Worm (Caenorhabditis elegans) whole organism, L4 larva: ENCODE data around the gene fzy-1.

Source experiments
- D1046.2 ChIP-seq: fragments of 200-800 bp; sonication (Bioruptor generic); IDR thresholded peaks from 2 replicates; pipeline ENCODE4 v1.3.6; 2022; ENCODE audit warnings: missing genetic modification characterization, missing compliant biosample characterization
- F44E2.7 ChIP-seq: fragments of 200-800 bp; sonication (Bioruptor generic); IDR thresholded peaks from 2 replicates; pipeline ENCODE4 v2.1.2; 2022; ENCODE audit warnings: missing genetic modification characterization, missing compliant biosample characterization
- F49E8.2 ChIP-seq: sonication (generic microtip); optimal IDR thresholded peaks from 2 replicates; lab custom pipeline; 2016; ENCODE audit warnings: missing compliant biosample characterization, mild to moderate bottlenecking, missing genetic modification characterization, borderline replicate concordance
- T20F7.1 ChIP-seq: fragments of 200-800 bp; sonication (Bioruptor generic); optimal IDR thresholded peaks from 2 replicates; lab custom pipeline; 2018; ENCODE audit warnings: mild to moderate bottlenecking, missing genetic modification characterization, missing compliant biosample characterization
- ama-1 ChIP-seq: fragments of 150-350 bp; optimal IDR thresholded peaks from 2 replicates; lab custom pipeline; 2014; ENCODE audit warnings: inconsistent platforms, mixed read lengths
- arid-1 ChIP-seq: fragments of 200-800 bp; sonication (Bioruptor generic); conservative IDR thresholded peaks from 2 replicates; pipeline ENCODE4 v1.3.6; 2022; ENCODE audit warnings: missing genetic modification reagents, missing genetic modification characterization, missing compliant biosample characterization
- ceh-32 ChIP-seq: sonication (generic microtip); optimal IDR thresholded peaks from 2 replicates; lab custom pipeline; 2016; ENCODE audit warnings: mild to moderate bottlenecking, missing genetic modification characterization, missing compliant biosample characterization; ENCODE audit not compliant: poor library complexity
- ceh-62 ChIP-seq: sonication (generic microtip); optimal IDR thresholded peaks from 2 replicates; lab custom pipeline; 2017; ENCODE audit warnings: missing biosample characterization, missing genetic modification characterization
- ces-1 ChIP-seq: fragments of 150-350 bp; sonication (generic microtip); optimal IDR thresholded peaks from 4 replicates; lab custom pipeline; 2014; ENCODE audit warnings: missing biosample characterization, missing genetic modification reagents, missing genetic modification characterization
- daf-12 ChIP-seq: fragments of 150-350 bp; optimal IDR thresholded peaks from 2 replicates; lab custom pipeline; 2014; ENCODE audit warnings: missing biosample characterization, missing genetic modification reagents, missing genetic modification characterization
- daf-19 ChIP-seq: fragments of 200-800 bp; sonication (Bioruptor generic); conservative IDR thresholded peaks from 2 replicates; pipeline ENCODE4 v1.3.6; 2022; ENCODE audit warnings: missing genetic modification characterization, missing compliant biosample characterization
- egl-43 ChIP-seq: fragments of 200-800 bp; sonication (Bioruptor generic); IDR thresholded peaks from 2 replicates; pipeline ENCODE4 v1.3.6; 2022; ENCODE audit warnings: missing genetic modification reagents, missing genetic modification characterization, missing compliant biosample characterization
- hif-1 ChIP-seq, 2 experiments: sonication (generic microtip); optimal IDR thresholded peaks; 2 replicates each; lab custom pipeline; 2016 to 2017; ENCODE audit warnings: missing compliant biosample characterization in 2 of 2, missing genetic modification characterization in 2 of 2, missing genetic modification reagents in 2 of 2, missing genotype in 2 of 2, mild to moderate bottlenecking in 1 of 2
- hmg-1.1 ChIP-seq: fragments of 200-800 bp; sonication (Bioruptor generic); IDR thresholded peaks from 2 replicates; pipeline ENCODE4 v1.3.6; 2022; ENCODE audit warnings: missing genetic modification reagents, missing genetic modification characterization, missing compliant biosample characterization
- lim-7 ChIP-seq: fragments of 200-800 bp; sonication (Bioruptor generic); IDR thresholded peaks from 2 replicates; pipeline ENCODE4 v1.3.6; 2022; ENCODE audit warnings: missing genetic modification characterization, missing compliant biosample characterization
- lin-1 ChIP-seq: fragments of 200-800 bp; sonication (Bioruptor generic); IDR thresholded peaks from 2 replicates; pipeline ENCODE4 v1.3.6; 2022; ENCODE audit warnings: missing genetic modification reagents, missing genetic modification characterization, missing compliant biosample characterization
- lsy-2 ChIP-seq, 2 experiments: fragments of 150-350 bp in 1 of 2; sonication (generic microtip) in 1 of 2; optimal IDR thresholded peaks; 2 replicates each; lab custom pipeline; 2014 to 2017; ENCODE audit warnings: missing biosample characterization in 2 of 2, missing genetic modification characterization in 2 of 2
- madf-9 ChIP-seq: fragments of 200-800 bp; sonication (Bioruptor generic); conservative IDR thresholded peaks from 2 replicates; pipeline ENCODE4 v1.3.6; 2022; ENCODE audit warnings: missing genetic modification reagents, missing genetic modification characterization, missing compliant biosample characterization
- mdl-1 ChIP-seq, 2 experiments: fragments of 150-350 bp in 1 of 2; sonication (generic microtip) in 1 of 2; optimal IDR thresholded peaks; 2 replicates each; lab custom pipeline; 2014 to 2017; ENCODE audit warnings: missing biosample characterization in 2 of 2, missing genetic modification characterization in 2 of 2
- mes-2 ChIP-seq: sonication (generic microtip); optimal IDR thresholded peaks from 2 replicates; lab custom pipeline; 2016; ENCODE audit warnings: missing genotype, mild to moderate bottlenecking, missing genetic modification characterization, missing compliant biosample characterization; ENCODE audit not compliant: poor library complexity, severe bottlenecking
- mxl-2 ChIP-seq: fragments of 200-800 bp; sonication (Bioruptor generic); conservative IDR thresholded peaks from 2 replicates; pipeline ENCODE4 v1.3.6; 2022; ENCODE audit warnings: missing genetic modification reagents, missing genetic modification characterization, missing compliant biosample characterization
- mxl-3 ChIP-seq: fragments of 200-800 bp; sonication (Bioruptor generic); optimal IDR thresholded peaks from 2 replicates; lab custom pipeline; 2018; ENCODE audit warnings: mild to moderate bottlenecking, missing genetic modification characterization, missing compliant biosample characterization
- nhr-41 ChIP-seq: fragments of 200-800 bp; sonication (Bioruptor generic); IDR thresholded peaks from 2 replicates; pipeline ENCODE4 v1.3.6; 2022; ENCODE audit warnings: missing genetic modification reagents, missing genetic modification characterization, missing compliant biosample characterization
- nhr-42 ChIP-seq: fragments of 200-800 bp; sonication (Bioruptor generic); IDR thresholded peaks from 2 replicates; pipeline ENCODE4 v1.3.6; 2022; ENCODE audit warnings: missing genetic modification characterization, missing compliant biosample characterization
- nhr-77 ChIP-seq: fragments of 150-350 bp; optimal IDR thresholded peaks from 2 replicates; lab custom pipeline; 2014; ENCODE audit warnings: missing biosample characterization, missing genetic modification characterization
- pha-4 ChIP-seq, 2 experiments: fragments of 150-350 bp in 1 of 2; fragments of 200-800 bp in 1 of 2; sonication (Bioruptor generic) in 1 of 2; IDR thresholded peaks in 1 of 2; optimal IDR thresholded peaks in 1 of 2; 2 replicates each; pipeline versions ENCODE4 v1.3.6 to Lab custom; 2014 to 2022; ENCODE audit warnings: missing genetic modification characterization in 2 of 2, missing genetic modification reagents in 2 of 2, missing biosample characterization in 1 of 2, missing compliant biosample characterization in 1 of 2
- pqm-1 ChIP-seq: sonication (generic microtip); optimal IDR thresholded peaks from 2 replicates; lab custom pipeline; 2017; ENCODE audit warnings: missing biosample characterization, missing genetic modification characterization
- saeg-2 ChIP-seq: fragments of 200-800 bp; sonication (Bioruptor generic); IDR thresholded peaks from 2 replicates; pipeline ENCODE4 v1.3.6; 2022; ENCODE audit warnings: missing genetic modification reagents, missing genetic modification characterization, missing compliant biosample characterization
- sdz-12 ChIP-seq: fragments of 200-800 bp; sonication (Bioruptor generic); optimal IDR thresholded peaks from 2 replicates; lab custom pipeline; 2018; ENCODE audit warnings: mild to moderate bottlenecking, missing genetic modification characterization, missing compliant biosample characterization
- skn-1 ChIP-seq: fragments of 150-350 bp; optimal IDR thresholded peaks from 2 replicates; lab custom pipeline; 2014; ENCODE audit warnings: missing biosample characterization, missing genetic modification characterization
- snpc-4 ChIP-seq: fragments of 150-350 bp; optimal IDR thresholded peaks from 2 replicates; lab custom pipeline; 2014; ENCODE audit warnings: missing biosample characterization, missing genetic modification characterization
- spr-1 ChIP-seq: sonication (generic microtip); optimal IDR thresholded peaks from 2 replicates; lab custom pipeline; 2016; ENCODE audit warnings: mild to moderate bottlenecking, missing genetic modification characterization, missing compliant biosample characterization
- tra-1 ChIP-seq: fragments of 200-800 bp; sonication (Bioruptor generic); IDR thresholded peaks from 2 replicates; pipeline ENCODE4 v1.3.6; 2022; ENCODE audit warnings: missing genetic modification reagents, missing genetic modification characterization, missing compliant biosample characterization
- unc-130 ChIP-seq: sonication (generic microtip); optimal IDR thresholded peaks from 2 replicates; lab custom pipeline; 2016; ENCODE audit warnings: missing genetic modification reagents, missing genetic modification characterization, missing compliant biosample characterization
- unc-39 ChIP-seq: sonication (generic microtip); optimal IDR thresholded peaks from 2 replicates; lab custom pipeline; 2017; ENCODE audit warnings: missing biosample characterization, missing genetic modification characterization
- vab-7 ChIP-seq: fragments of 200-800 bp; sonication (Bioruptor generic); IDR thresholded peaks from 2 replicates; pipeline ENCODE4 v1.3.6; 2022; ENCODE audit warnings: missing genetic modification reagents, missing genetic modification characterization, missing compliant biosample characterization
- zag-1 ChIP-seq: fragments of 150-350 bp; optimal IDR thresholded peaks from 2 replicates; lab custom pipeline; 2014; ENCODE audit warnings: missing biosample characterization, missing genetic modification characterization
- zfp-3 ChIP-seq: fragments of 200-800 bp; sonication (Bioruptor generic); conservative IDR thresholded peaks from 2 replicates; pipeline ENCODE4 v1.3.6; 2022; ENCODE audit warnings: missing genetic modification reagents, missing genetic modification characterization, missing compliant biosample characterization
- zip-11 ChIP-seq: fragments of 200-800 bp; sonication (Bioruptor generic); IDR thresholded peaks from 2 replicates; pipeline ENCODE4 v1.3.6; 2022; ENCODE audit warnings: missing genetic modification characterization, missing compliant biosample characterization
- ztf-7 ChIP-seq: fragments of 150-350 bp; optimal IDR thresholded peaks from 2 replicates; lab custom pipeline; 2014; ENCODE audit warnings: missing biosample characterization, missing genetic modification characterization

fzy-1 gene

DNA sequence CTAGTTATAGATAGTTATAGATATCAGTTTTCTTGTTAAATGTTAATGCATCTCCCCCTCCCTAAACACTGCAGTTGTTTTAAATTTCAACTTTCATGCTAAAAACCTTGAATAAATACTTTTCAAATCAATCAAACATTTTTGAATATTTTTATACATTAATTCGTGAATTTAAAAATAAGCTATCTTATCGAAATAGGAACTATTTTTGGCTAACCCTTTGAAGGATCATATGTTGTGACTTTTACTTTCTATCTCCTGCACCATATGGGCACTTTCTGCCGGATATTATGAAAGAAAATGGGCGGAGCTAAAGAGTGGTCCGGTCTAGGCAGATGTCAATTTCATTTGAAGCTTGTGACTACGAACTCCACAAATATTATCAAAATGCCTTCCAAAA is 22.1 kb downstream of the fzy-1 start, which contains the start of gene ZK177.11:
ZK177.11 (plus strand) TSS at position 301 of the 400 bp plus-strand sequence.
- TF ChIP-seq zfp-3, result no peak
- TF ChIP-seq mdl-1 (tag; optimal IDR thresholded peaks at IDR 0.05; lab: Kevin White, UChicago), result no peak
- TF ChIP-seq T20F7.1, result no peak
- TF ChIP-seq arid-1 (GFP tag; lab: Robert Waterston, UW), result no peak
- no peak for TF ChIP-seq ztf-7 (tag; lab: Kevin White, UChicago)
- TF ChIP-seq ces-1, result no peak
- no peak for TF ChIP-seq zag-1 (tag; lab: Kevin White, UChicago)
- TF ChIP-seq F49E8.2 (tag; lab: Kevin White, UChicago), result no peak
- no peak for TF ChIP-seq egl-43 (GFP tag; lab: Robert Waterston, UW)
- no peak for TF ChIP-seq hif-1 (tag; optimal IDR thresholded peaks at IDR 0.05; lab: Kevin White, UChicago)
- TF ChIP-seq pqm-1, result no peak

- TF ChIP-seq ceh-32 (tag; lab: Kevin White, UChicago) (no peak), saeg-2 (GFP tag; lab: Robert Waterston, UW) (no peak), vab-7 (GFP tag; lab: Robert Waterston, UW) (no peak), lsy-2 (tag; optimal IDR thresholded peaks at IDR 0.05; lab: Kevin White, UChicago) (no peak), lim-7 (GFP tag; lab: Robert Waterston, UW) (no peak), madf-9 (GFP tag; lab: Robert Waterston, UW) (no peak), unc-130 (GFP tag; lab: Kevin White, UChicago) (no peak), mes-2 (no peak), pha-4 (GFP tag; IDR thresholded peaks at IDR 0.05; lab: Robert Waterston, UW) (no peak), pha-4 (tag; optimal IDR thresholded peaks at IDR 0.05; lab: Kevin White, UChicago) (no peak), ama-1 (lab: Kevin White, UChicago) (no peak), daf-12 (tag; lab: Kevin White, UChicago) (no peak), F44E2.7 (no peak), unc-39 (tag; lab: Kevin White, UChicago) (no peak), T20F7.1 (no peak), hif-1 (tag; optimal IDR thresholded peaks at IDR 0.05; lab: Kevin White, UChicago) (no peak), nhr-42 (no peak), spr-1 (tag; lab: Kevin White, UChicago) (no peak)
Measured at ce11 chrII:5525297-5525696, 24.7 kb downstream of the fzy-1 start, which contains the start of gene tbx-35. Gene tbx-35 (minus strand): TSS chrII:5525397.

DNA sequence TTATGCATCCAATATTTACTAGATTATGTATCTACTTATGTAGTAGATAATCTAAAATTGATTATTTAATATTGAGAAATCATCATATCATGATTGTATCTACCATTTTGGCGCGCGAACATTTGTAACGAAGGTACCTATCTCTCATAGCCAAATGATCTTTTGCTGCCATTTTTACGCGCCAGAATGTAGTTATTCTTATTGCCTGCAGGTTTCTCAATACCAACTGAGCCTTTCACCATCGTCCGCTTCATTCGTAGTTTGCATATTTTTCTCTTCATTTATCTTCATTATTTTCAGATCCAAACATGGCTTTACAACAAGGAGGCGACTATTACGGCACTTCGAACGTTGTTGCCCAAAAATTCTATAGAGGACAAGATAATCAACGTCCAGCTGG is 27.3 kb downstream of the fzy-1 start, which contains the start of gene ZK177.1:
ZK177.1 (plus strand) TSS at position 301 of the 400 bp plus-strand sequence.
- no peak for TF ChIP-seq D1046.2 (GFP tag; lab: Robert Waterston, UW)
- no peak for TF ChIP-seq ceh-62 (tag; lab: Kevin White, UChicago)
- no peak for TF ChIP-seq sdz-12
- TF ChIP-seq mxl-3 (GFP tag; lab: Kevin White, UChicago), result no peak
- no peak for TF ChIP-seq nhr-77 (tag; lab: Kevin White, UChicago)
- TF ChIP-seq ceh-32 (tag; lab: Kevin White, UChicago), result no peak
- TF ChIP-seq vab-7 (GFP tag; lab: Robert Waterston, UW), result no peak
- no peak for TF ChIP-seq tra-1 (GFP tag; lab: Robert Waterston, UW)
- TF ChIP-seq nhr-42, result no peak
- TF ChIP-seq nhr-41 (GFP tag; lab: Robert Waterston, UW), result no peak
- TF ChIP-seq mxl-2, result no peak
- no peak for TF ChIP-seq snpc-4 (tag; lab: Kevin White, UChicago)
- TF ChIP-seq lin-1 (GFP tag; lab: Robert Waterston, UW), result no peak
- no peak for TF ChIP-seq hmg-1.1 (GFP tag; lab: Robert Waterston, UW)
- no peak for TF ChIP-seq skn-1 (tag; lab: Kevin White, UChicago)
- no peak for TF ChIP-seq zip-11 (GFP tag; lab: Robert Waterston, UW)
- TF ChIP-seq daf-19 (GFP tag; lab: Robert Waterston, UW), result no peak
